Fruit fly (Drosophila melanogaster): Measurements from ENCODE around the gene stnA.

dm6 chrX:23022598-23022997, 18.1 kb upstream of the stnA start, which contains the start of gene zyd:
- TF ChIP-seq psq (optimal IDR thresholded peaks at IDR 0.05) (no peak), h (optimal IDR thresholded peaks at IDR 0.05) (no peak), ttk (optimal IDR thresholded peaks at IDR 0.05) (no peak), Myc (optimal IDR thresholded peaks at IDR 0.05) (no peak)
